Worm (Caenorhabditis elegans) whole organism, early embryonic: Measurements from ENCODE around the gene tsp-8.

Experiments used
- B0310.2 ChIP-seq: sonication (generic microtip); optimal IDR thresholded peaks from 2 replicates; lab custom pipeline; 2016; ENCODE audit warnings: mild to moderate bottlenecking, missing genetic modification characterization, missing compliant biosample characterization
- F13C5.2 ChIP-seq: sonication (generic microtip); optimal IDR thresholded peaks from 2 replicates; lab custom pipeline; 2017; ENCODE audit warnings: mild to moderate bottlenecking, missing genetic modification characterization, inconsistent platforms, missing compliant biosample characterization
- aly-1 ChIP-seq: sonication (generic microtip); optimal IDR thresholded peaks from 2 replicates; lab custom pipeline; 2016; ENCODE audit warnings: missing genetic modification characterization, missing compliant biosample characterization
- ama-1 ChIP-seq: fragments of 150-350 bp; optimal IDR thresholded peaks from 2 replicates; lab custom pipeline; 2014
- ceh-13 ChIP-seq: fragments of 200-800 bp; sonication (Bioruptor generic); optimal IDR thresholded peaks from 2 replicates; lab custom pipeline; 2018; ENCODE audit warnings: mild to moderate bottlenecking, missing genetic modification characterization, missing compliant biosample characterization
- ceh-36 ChIP-seq: sonication (generic microtip); optimal IDR thresholded peaks from 2 replicates; lab custom pipeline; 2016; ENCODE audit warnings: missing genetic modification characterization, inconsistent platforms, missing compliant biosample characterization
- ets-7 ChIP-seq: sonication (generic microtip); optimal IDR thresholded peaks from 2 replicates; lab custom pipeline; 2016; ENCODE audit warnings: missing genotype, missing genetic modification characterization, missing compliant biosample characterization
- flt-1 ChIP-seq: fragments of 200-800 bp; sonication (Bioruptor generic); IDR thresholded peaks from 2 replicates; pipeline ENCODE4 v1.3.6; 2022; ENCODE audit warnings: missing genetic modification characterization, missing compliant biosample characterization
- hmbx-1 ChIP-seq: sonication (generic microtip); optimal IDR thresholded peaks from 2 replicates; lab custom pipeline; 2016; ENCODE audit warnings: mild to moderate bottlenecking, missing genetic modification characterization, missing compliant biosample characterization
- hmg-4 ChIP-seq: fragments of 200-800 bp; sonication (Bioruptor generic); optimal IDR thresholded peaks from 2 replicates; lab custom pipeline; 2018; ENCODE audit warnings: mild to moderate bottlenecking, missing genetic modification characterization, missing compliant biosample characterization
- hnd-1 ChIP-seq: sonication (generic microtip); optimal IDR thresholded peaks from 2 replicates; lab custom pipeline; 2016; ENCODE audit warnings: missing genetic modification characterization, missing compliant biosample characterization
- pes-1 ChIP-seq: fragments of 200-800 bp; sonication (Bioruptor generic); IDR thresholded peaks from 2 replicates; pipeline ENCODE4 v1.3.6; 2022; ENCODE audit warnings: missing genetic modification reagents, missing genetic modification characterization, missing compliant biosample characterization
- scrt-1 ChIP-seq: fragments of 200-800 bp; sonication (Bioruptor generic); IDR thresholded peaks from 2 replicates; pipeline ENCODE4 v1.3.6; 2022; ENCODE audit warnings: missing genetic modification characterization, missing compliant biosample characterization
- sea-1 ChIP-seq: fragments of 200-800 bp; sonication (Bioruptor generic); conservative IDR thresholded peaks from 2 replicates; pipeline ENCODE4 v1.3.6; 2022; ENCODE audit warnings: missing genetic modification characterization, missing compliant biosample characterization
- tbx-11 ChIP-seq: fragments of 200-800 bp; sonication (Bioruptor generic); IDR thresholded peaks from 2 replicates; pipeline ENCODE4 v1.3.6; 2022; ENCODE audit warnings: missing genetic modification characterization, missing compliant biosample characterization
- tbx-37 ChIP-seq: fragments of 200-800 bp; sonication (Bioruptor generic); conservative IDR thresholded peaks from 2 replicates; pipeline ENCODE4 v1.3.6; 2022; ENCODE audit warnings: missing genetic modification reagents, missing genetic modification characterization, missing compliant biosample characterization
- tra-4 ChIP-seq: sonication (generic microtip); optimal IDR thresholded peaks from 2 replicates; lab custom pipeline; 2017; ENCODE audit warnings: missing genetic modification characterization, missing compliant biosample characterization

The tsp-8 gene

ce11 chrX:14729319-14729718, at the start of gene tsp-8:
Gene tsp-8 (minus strand): TSS chrX:14729503.
- TF ChIP-seq ama-1 (lab: Kevin White, UChicago) = no peak
- TF ChIP-seq hmg-4 (GFP tag; lab: Kevin White, UChicago) = no peak
- no peak for TF ChIP-seq ceh-13 (GFP tag; lab: Kevin White, UChicago)
- no peak for TF ChIP-seq ets-7 (tag; lab: Kevin White, UChicago)

ce11 chrX:14778112-14778511, 48.8 kb upstream of the tsp-8 start:
- TF ChIP-seq tbx-11 (GFP tag; lab: Robert Waterston, UW) (no peak), tra-4 (no peak), ceh-13 (GFP tag; lab: Kevin White, UChicago) (no peak), flt-1 (GFP tag; lab: Robert Waterston, UW) (no peak), ama-1 (lab: Kevin White, UChicago) (no peak)

ce11 chrX:14776312-14776711, 47.0 kb upstream of the tsp-8 start:
- no peak for TF ChIP-seq ets-7 (tag; lab: Kevin White, UChicago)
- peak; percentile 29 for TF ChIP-seq hmg-4 (GFP tag; lab: Kevin White, UChicago)

ce11 chrX:14775222-14775621, 45.9 kb upstream of the tsp-8 start:
- TF ChIP-seq B0310.2 (tag; lab: Kevin White, UChicago) (no peak), pes-1 (no peak), tbx-37 (GFP tag; lab: Robert Waterston, UW) (no peak), ceh-13 (GFP tag; lab: Kevin White, UChicago) (no peak), scrt-1 (GFP tag; lab: Robert Waterston, UW) (no peak), tra-4 (no peak), hnd-1 (no peak), sea-1 (GFP tag; lab: Robert Waterston, UW) (no peak)

ce11 chrX:14773238-14773637, 43.9 kb upstream of the tsp-8 start, which contains the start of gene unc-3:
Gene unc-3 (plus strand): TSS chrX:14773538.
- no peak for TF ChIP-seq scrt-1 (GFP tag; lab: Robert Waterston, UW)
- no peak for TF ChIP-seq F13C5.2
- TF ChIP-seq ceh-36 (tag; lab: Kevin White, UChicago) = no peak
- TF ChIP-seq flt-1 (GFP tag; lab: Robert Waterston, UW) = no peak
- TF ChIP-seq tbx-37 (GFP tag; lab: Robert Waterston, UW) = no peak
- TF ChIP-seq hmbx-1 (tag; lab: Kevin White, UChicago) = no peak
- TF ChIP-seq pes-1 = no peak
- no peak for TF ChIP-seq tbx-11 (GFP tag; lab: Robert Waterston, UW)
- TF ChIP-seq hmg-4 (GFP tag; lab: Kevin White, UChicago) = no peak
- TF ChIP-seq B0310.2 (tag; lab: Kevin White, UChicago) = no peak

ce11 chrX:14771682-14772081, 42.4 kb upstream of the tsp-8 start, which contains the start of gene Y16B4A.2:
Gene Y16B4A.2 (minus strand): TSS chrX:14771851.
- TF ChIP-seq ets-7 (tag; lab: Kevin White, UChicago) (no peak), ceh-36 (tag; lab: Kevin White, UChicago) (no peak), ama-1 (lab: Kevin White, UChicago) (no peak), pes-1 (no peak), B0310.2 (tag; lab: Kevin White, UChicago) (no peak), sea-1 (GFP tag; lab: Robert Waterston, UW) (no peak), hnd-1 (no peak), tbx-37 (GFP tag; lab: Robert Waterston, UW) (no peak), hmbx-1 (tag; lab: Kevin White, UChicago) (no peak)

ce11 chrX:14770336-14770735, 41.0 kb upstream of the tsp-8 start:
- TF ChIP-seq ama-1 (lab: Kevin White, UChicago) (no peak), pes-1 (no peak), hmbx-1 (tag; lab: Kevin White, UChicago) (no peak), ceh-36 (tag; lab: Kevin White, UChicago) (no peak), hmg-4 (GFP tag; lab: Kevin White, UChicago) (no peak), flt-1 (GFP tag; lab: Robert Waterston, UW) (no peak), B0310.2 (tag; lab: Kevin White, UChicago) (no peak), ets-7 (tag; lab: Kevin White, UChicago) (no peak), tra-4 (no peak), aly-1 (tag; lab: Kevin White, UChicago) (no peak)

ce11 chrX:14768989-14769388, 39.7 kb upstream of the tsp-8 start:
- TF ChIP-seq ceh-36 (tag; lab: Kevin White, UChicago) (no peak), hnd-1 (no peak), B0310.2 (tag; lab: Kevin White, UChicago) (no peak), hmg-4 (GFP tag; lab: Kevin White, UChicago) (no peak), hmbx-1 (tag; lab: Kevin White, UChicago) (no peak), F13C5.2 (no peak), tbx-37 (GFP tag; lab: Robert Waterston, UW) (no peak), pes-1 (no peak), ama-1 (lab: Kevin White, UChicago) (no peak), tra-4 (no peak)

- no peak for TF ChIP-seq ets-7 (tag; lab: Kevin White, UChicago)
- TF ChIP-seq hnd-1 = no peak
- no peak for TF ChIP-seq hmbx-1 (tag; lab: Kevin White, UChicago)
- TF ChIP-seq ceh-13 (GFP tag; lab: Kevin White, UChicago) = no peak
- TF ChIP-seq scrt-1 (GFP tag; lab: Robert Waterston, UW) = peak; percentile 49; the same call in 1 of the 2 replicates
- TF ChIP-seq F13C5.2 = no peak
- TF ChIP-seq flt-1 (GFP tag; lab: Robert Waterston, UW) = no peak
- TF ChIP-seq hmg-4 (GFP tag; lab: Kevin White, UChicago) = no peak
- no peak for TF ChIP-seq tbx-11 (GFP tag; lab: Robert Waterston, UW)
- TF ChIP-seq tra-4 = no peak
- TF ChIP-seq sea-1 (GFP tag; lab: Robert Waterston, UW) = 0 out of 2 replicates have a peak, but pooled peaks have one; percentile 10
- TF ChIP-seq B0310.2 (tag; lab: Kevin White, UChicago) = no peak
- no peak for TF ChIP-seq tbx-37 (GFP tag; lab: Robert Waterston, UW)
- TF ChIP-seq pes-1 = no peak
- no peak for TF ChIP-seq ceh-36 (tag; lab: Kevin White, UChicago)
- no peak for TF ChIP-seq aly-1 (tag; lab: Kevin White, UChicago)
- TF ChIP-seq ama-1 (lab: Kevin White, UChicago) = no peak
Observed at ce11 chrX:14767813-14768212, 38.5 kb upstream of the tsp-8 start.
